Worm (Caenorhabditis elegans) whole organism, L3 larva: ENCODE data around the gene F54D8.10.
"Not testable (repeated sequence)": the region's sequence is repeated elsewhere in the genome, so short reads cannot be mapped to it uniquely, and the experiment has no call there.

ENCODE experiments used
- R02D3.7 ChIP-seq: fragments of 150-350 bp; optimal IDR thresholded peaks from 2 replicates; lab custom pipeline; 2014; ENCODE audit warnings: missing biosample characterization, missing genetic modification characterization
- ZK546.5 ChIP-seq: sonication (generic microtip); optimal IDR thresholded peaks from 2 replicates; lab custom pipeline; 2017; ENCODE audit warnings: missing biosample characterization, missing genetic modification characterization
- aly-2 ChIP-seq: fragments of 150-350 bp; optimal IDR thresholded peaks from 2 replicates; lab custom pipeline; 2014; ENCODE audit warnings: missing biosample characterization, missing genetic modification characterization
- ama-1 ChIP-seq: fragments of 150-350 bp; optimal IDR thresholded peaks from 2 replicates; lab custom pipeline; 2018
- ceh-82 ChIP-seq: fragments of 150-350 bp; optimal IDR thresholded peaks from 2 replicates; lab custom pipeline; 2014; ENCODE audit warnings: missing biosample characterization, missing genetic modification characterization
- daf-12 ChIP-seq: fragments of 150-350 bp; optimal IDR thresholded peaks from 2 replicates; lab custom pipeline; 2014; ENCODE audit warnings: missing biosample characterization, missing genetic modification reagents, missing genetic modification characterization
- egl-27 ChIP-seq: sonication (generic microtip); optimal IDR thresholded peaks from 4 replicates; lab custom pipeline; 2017; ENCODE audit warnings: missing biosample characterization, missing genetic modification reagents, missing genetic modification characterization
- egl-5 ChIP-seq: fragments of 150-350 bp; optimal IDR thresholded peaks from 2 replicates; lab custom pipeline; 2017; ENCODE audit warnings: missing biosample characterization, missing genetic modification reagents, missing genetic modification characterization, inconsistent platforms
- elt-1 ChIP-seq: fragments of 150-350 bp; optimal IDR thresholded peaks from 2 replicates; lab custom pipeline; 2014; ENCODE audit warnings: missing biosample characterization, missing genetic modification characterization
- elt-2 ChIP-seq: sonication (generic microtip); optimal IDR thresholded peaks from 2 replicates; lab custom pipeline; 2016; ENCODE audit warnings: missing genetic modification reagents, mild to moderate bottlenecking, missing genetic modification characterization, missing compliant biosample characterization
- elt-3 ChIP-seq, 3 experiments: fragments of 150-350 bp in 1 of 3; sonication (generic microtip) in 2 of 3; optimal IDR thresholded peaks; 2 replicates in 2 of 3; 4 replicates in 1 of 3; lab custom pipeline; 2014 to 2017; ENCODE audit warnings: missing biosample characterization in 3 of 3, missing genetic modification characterization in 3 of 3
- eor-1 ChIP-seq, 2 experiments: fragments of 150-350 bp; optimal IDR thresholded peaks; 2 replicates each; lab custom pipeline; 2014 to 2018; ENCODE audit warnings: missing biosample characterization in 2 of 2, missing genetic modification characterization in 2 of 2
- fkh-10 ChIP-seq: sonication (generic microtip); optimal IDR thresholded peaks from 2 replicates; lab custom pipeline; 2017; ENCODE audit warnings: missing biosample characterization, missing genetic modification reagents, missing genetic modification characterization
- fkh-2 ChIP-seq: fragments of 150-350 bp; optimal IDR thresholded peaks from 2 replicates; lab custom pipeline; 2014; ENCODE audit warnings: missing biosample characterization, missing genetic modification reagents, missing genetic modification characterization
- jun-1 ChIP-seq: fragments of 150-350 bp; optimal IDR thresholded peaks from 2 replicates; lab custom pipeline; 2014; ENCODE audit warnings: missing biosample characterization, missing genetic modification reagents, missing genetic modification characterization
- lin-15B ChIP-seq: fragments of 150-350 bp; optimal IDR thresholded peaks from 2 replicates; lab custom pipeline; 2014; ENCODE audit warnings: missing biosample characterization, missing genetic modification characterization
- lin-39 ChIP-seq: fragments of 150-350 bp; optimal IDR thresholded peaks from 2 replicates; lab custom pipeline; 2018; ENCODE audit warnings: missing biosample characterization, missing genetic modification reagents, missing genetic modification characterization
- lsy-12 ChIP-seq: sonication (generic microtip); optimal IDR thresholded peaks from 2 replicates; lab custom pipeline; 2016; ENCODE audit warnings: mild to moderate bottlenecking, missing genetic modification characterization, missing compliant biosample characterization
- mdl-1 ChIP-seq: fragments of 150-350 bp; optimal IDR thresholded peaks from 2 replicates; lab custom pipeline; 2014; ENCODE audit warnings: missing biosample characterization, missing genetic modification characterization
- mml-1 ChIP-seq: fragments of 150-350 bp; sonication (generic microtip); optimal IDR thresholded peaks from 3 replicates; lab custom pipeline; 2014; ENCODE audit warnings: missing biosample characterization, missing genetic modification characterization
- nfya-1 ChIP-seq: sonication (generic microtip); optimal IDR thresholded peaks from 2 replicates; lab custom pipeline; 2017; ENCODE audit warnings: missing genetic modification characterization, mild to moderate bottlenecking, missing compliant biosample characterization, antibody characterized with exemption, moderate library complexity; ENCODE audit not compliant: insufficient read depth
- nhr-11 ChIP-seq: fragments of 150-350 bp; optimal IDR thresholded peaks from 2 replicates; lab custom pipeline; 2014; ENCODE audit warnings: missing biosample characterization, missing genetic modification characterization
- nhr-23 ChIP-seq: fragments of 150-350 bp; optimal IDR thresholded peaks from 2 replicates; lab custom pipeline; 2014; ENCODE audit warnings: missing biosample characterization, missing genetic modification reagents, missing genetic modification characterization
- nhr-25 ChIP-seq: sonication (generic microtip); optimal IDR thresholded peaks from 2 replicates; lab custom pipeline; 2017; ENCODE audit warnings: missing biosample characterization, missing genetic modification characterization
- nhr-43 ChIP-seq: sonication (generic microtip); optimal IDR thresholded peaks from 2 replicates; lab custom pipeline; 2016; ENCODE audit warnings: mild to moderate bottlenecking, missing genetic modification characterization, missing compliant biosample characterization; ENCODE audit not compliant: poor library complexity, severe bottlenecking
- nhr-67 ChIP-seq: fragments of 150-350 bp; optimal IDR thresholded peaks from 2 replicates; lab custom pipeline; 2014; ENCODE audit warnings: missing biosample characterization, missing genetic modification characterization
- nhr-76 ChIP-seq: fragments of 150-350 bp; sonication (generic microtip); optimal IDR thresholded peaks from 5 replicates; lab custom pipeline; 2014; ENCODE audit warnings: missing biosample characterization, missing genetic modification characterization
- nhr-77 ChIP-seq: fragments of 150-350 bp; optimal IDR thresholded peaks from 2 replicates; lab custom pipeline; 2014; ENCODE audit warnings: missing biosample characterization, missing genetic modification characterization
- pha-4 ChIP-seq: fragments of 150-350 bp; optimal IDR thresholded peaks from 2 replicates; lab custom pipeline; 2014; ENCODE audit warnings: missing biosample characterization, missing genetic modification reagents, missing genetic modification characterization
- pqm-1 ChIP-seq: fragments of 150-350 bp; optimal IDR thresholded peaks from 2 replicates; lab custom pipeline; 2017; ENCODE audit warnings: missing biosample characterization, missing genetic modification characterization, inconsistent platforms
- skn-1 ChIP-seq: fragments of 150-350 bp; optimal IDR thresholded peaks from 2 replicates; lab custom pipeline; 2014; ENCODE audit warnings: missing biosample characterization, missing genetic modification characterization
- snpc-4 ChIP-seq: fragments of 150-350 bp; optimal IDR thresholded peaks from 2 replicates; lab custom pipeline; 2014; ENCODE audit warnings: missing biosample characterization, missing genetic modification characterization
- zag-1 ChIP-seq: fragments of 150-350 bp; optimal IDR thresholded peaks from 2 replicates; lab custom pipeline; 2014; ENCODE audit warnings: missing biosample characterization, missing genetic modification characterization
- ztf-4 ChIP-seq: fragments of 150-350 bp; optimal IDR thresholded peaks from 2 replicates; lab custom pipeline; 2014; ENCODE audit warnings: missing biosample characterization, missing genetic modification characterization

Gene F54D8.10

ce11 chrIII:5062406-5062805 lies 32.2 kb upstream of the F54D8.10 start, which contains the start of gene C45G9.4:
Gene C45G9.4 (plus strand): TSS chrIII:5062706.
- not testable (repeated sequence) for TF ChIP-seq nhr-76 (tag; lab: Kevin White, UChicago); elt-2 (tag; lab: Kevin White, UChicago); ama-1 (lab: Kevin White, UChicago)

- peak; percentile 63 for TF ChIP-seq lin-15B
- TF ChIP-seq lsy-12 (tag; lab: Kevin White, UChicago) = peak; percentile 46
- no peak for TF ChIP-seq mml-1
- peak; percentile 24 for TF ChIP-seq pqm-1 (tag; lab: Kevin White, UChicago)
- no peak for TF ChIP-seq R02D3.7 (tag; lab: Kevin White, UChicago)
- no peak for TF ChIP-seq jun-1
- no peak for TF ChIP-seq egl-27 (tag; lab: Kevin White, UChicago)
- peak; percentile 51 for TF ChIP-seq skn-1 (tag; lab: Kevin White, UChicago)
- TF ChIP-seq snpc-4 (tag; lab: Kevin White, UChicago) = peak; percentile 58
- peak; percentile 47 for TF ChIP-seq nhr-25 (tag; lab: Kevin White, UChicago)
- TF ChIP-seq nhr-43 (tag; lab: Kevin White, UChicago) = peak; percentile 88
- peak; percentile 61 for TF ChIP-seq nhr-23
- TF ChIP-seq lin-39 (tag; lab: Kevin White, UChicago) = peak; percentile 23
- TF ChIP-seq nfya-1 = peak; percentile 75
- TF ChIP-seq egl-5 (tag; lab: Kevin White, UChicago) = no peak
- TF ChIP-seq nhr-76 (tag; lab: Kevin White, UChicago) = peak; percentile 12
- no peak for TF ChIP-seq zag-1 (tag; lab: Kevin White, UChicago)
These were observed 25.9 kb upstream of the F54D8.10 start, which contains the start of the genes C45G9.11 and C45G9.2 for ce11 chrIII:5068675-5069233. Gene C45G9.11 (minus strand): TSS chrIII:5068725. Gene C45G9.2 (plus strand): TSS chrIII:5069066.

- TF ChIP-seq mdl-1 (tag; lab: Kevin White, UChicago) (no peak), nhr-77 (tag; lab: Kevin White, UChicago) (no peak), skn-1 (tag; lab: Kevin White, UChicago) (no peak), pqm-1 (tag; lab: Kevin White, UChicago) (no peak), elt-3 (tag; optimal IDR thresholded peaks at IDR 0.05; lab: Kevin White, UChicago) (no peak), fkh-2 (tag; lab: Kevin White, UChicago) (no peak), R02D3.7 (tag; lab: Kevin White, UChicago) (no peak), ZK546.5 (tag; lab: Kevin White, UChicago) (no peak), elt-1 (no peak), daf-12 (tag; lab: Kevin White, UChicago) (no peak), nhr-43 (tag; lab: Kevin White, UChicago) (no peak), nhr-11 (no peak), egl-5 (tag; lab: Kevin White, UChicago) (no peak), snpc-4 (tag; lab: Kevin White, UChicago) (no peak), ceh-82 (tag; lab: Kevin White, UChicago) (no peak)
These were observed 23.1 kb upstream of the F54D8.10 start, which contains the start of gene C45G9.12 for ce11 chrIII:5071509-5071908. Gene C45G9.12 (minus strand): TSS chrIII:5071609.

DNA sequence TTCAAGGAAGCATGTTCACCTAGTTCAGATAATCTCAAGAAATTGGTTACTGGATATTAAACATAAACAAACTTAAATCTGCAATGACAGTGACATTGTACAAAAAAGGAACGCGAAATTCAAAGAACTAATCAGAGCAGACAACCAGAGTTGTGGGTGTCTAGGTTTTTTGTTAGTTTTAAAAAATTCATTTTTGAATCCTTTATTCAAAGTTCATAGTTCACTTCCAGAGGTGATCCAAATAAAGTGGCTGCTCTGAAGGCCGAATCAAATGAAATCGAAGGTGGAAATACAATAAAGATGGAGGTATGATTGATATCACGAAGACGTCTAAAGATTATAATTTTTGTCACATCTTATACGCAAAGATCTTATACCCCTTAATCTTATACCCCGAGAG lies 20.2 kb upstream of the F54D8.10 start, which contains the start of gene ttbk-6:
Gene ttbk-6, plus strand, starts transcription at position 301 of the 400 bp plus-strand sequence.
- TF ChIP-seq jun-1 (no peak), aly-2 (no peak), ztf-4 (tag; lab: Kevin White, UChicago) (no peak), nhr-67 (tag; lab: Kevin White, UChicago) (no peak), elt-2 (tag; lab: Kevin White, UChicago) (no peak), pha-4 (no peak), fkh-10 (GFP tag; lab: Kevin White, UChicago) (no peak), lin-39 (tag; lab: Kevin White, UChicago) (no peak), eor-1 (tag; optimal IDR thresholded peaks at IDR 0.05; lab: Kevin White, UChicago) (no peak), ZK546.5 (tag; lab: Kevin White, UChicago) (no peak), daf-12 (tag; lab: Kevin White, UChicago) (no peak)
